Fruit fly (Drosophila melanogaster) whole organism, embryonic: ENCODE measurements around the gene CG43347.

Experiments
- Awh ChIP-seq: fragments of 200-800 bp; sonication (Bioruptor generic); IDR thresholded peaks from 2 replicates; pipeline ENCODE4, ENCODE4 v1.3.6; 2022; ENCODE audit warnings: missing biosample characterization, missing genetic modification characterization
- CG10462 ChIP-seq: fragments of 200-800 bp; sonication (Bioruptor generic); optimal IDR thresholded peaks from 2 replicates; lab custom pipeline; 2016; ENCODE audit warnings: missing biosample characterization, missing genetic modification characterization
- CG12104 ChIP-seq: fragments of 200-800 bp; sonication (Bioruptor generic); optimal IDR thresholded peaks from 3 replicates; lab custom pipeline; 2016; ENCODE audit warnings: missing biosample characterization, missing genetic modification characterization
- CG1233 ChIP-seq: fragments of 200-800 bp; sonication (Bioruptor generic); optimal IDR thresholded peaks from 4 replicates; lab custom pipeline; 2018; ENCODE audit warnings: missing biosample characterization, mild to moderate bottlenecking, missing genetic modification characterization
- CG13296 ChIP-seq: fragments of 200-800 bp; sonication (Bioruptor generic); optimal IDR thresholded peaks from 3 replicates; lab custom pipeline; 2018; ENCODE audit warnings: missing biosample characterization, mild to moderate bottlenecking, missing genetic modification characterization
- CG13424 ChIP-seq: fragments of 200-800 bp; sonication (Bioruptor generic); optimal IDR thresholded peaks from 2 replicates; lab custom pipeline; 2019; ENCODE audit warnings: missing biosample characterization, mild to moderate bottlenecking, missing genetic modification characterization, moderate library complexity
- CG14710 ChIP-seq: fragments of 200-800 bp; sonication (Bioruptor generic); optimal IDR thresholded peaks from 3 replicates; lab custom pipeline; 2019; ENCODE audit warnings: missing biosample characterization, mild to moderate bottlenecking, missing genetic modification characterization, moderate library complexity
- CG14965 ChIP-seq: fragments of 200-800 bp; sonication (Bioruptor generic); optimal IDR thresholded peaks from 2 replicates; lab custom pipeline; 2016; ENCODE audit warnings: missing biosample characterization, missing genetic modification characterization, borderline replicate concordance
- CG1602 ChIP-seq: fragments of 200-800 bp; sonication (Bioruptor generic); optimal IDR thresholded peaks from 3 replicates; lab custom pipeline; 2016; ENCODE audit warnings: missing biosample characterization, missing genetic modification characterization
- CG18262 ChIP-seq: fragments of 200-800 bp; optimal IDR thresholded peaks from 3 replicates; lab custom pipeline; 2019; ENCODE audit warnings: missing biosample characterization, mild to moderate bottlenecking, missing genetic modification characterization, moderate library complexity
- CG18599 ChIP-seq: fragments of 200-800 bp; sonication (Bioruptor generic); optimal IDR thresholded peaks from 3 replicates; lab custom pipeline; 2017; ENCODE audit warnings: missing biosample characterization, missing genetic modification characterization, mild to moderate bottlenecking, moderate library complexity, missing genetic modification reagents
- CG2875 ChIP-seq: fragments of 200-800 bp; sonication (Bioruptor generic); optimal IDR thresholded peaks from 2 replicates; lab custom pipeline; 2017; ENCODE audit warnings: missing biosample characterization, mild to moderate bottlenecking, missing genetic modification characterization, missing genetic modification reagents
- CG32772 ChIP-seq: fragments of 200-800 bp; sonication (Bioruptor generic); IDR thresholded peaks from 2 replicates; pipeline ENCODE4 v1.3.6; 2022; ENCODE audit warnings: missing biosample characterization, missing genetic modification characterization
- CG3726 ChIP-seq: fragments of 200-800 bp; sonication (Bioruptor generic); IDR thresholded peaks from 3 replicates; pipeline ENCODE4, ENCODE4 v1.3.6; 2022; ENCODE audit warnings: missing biosample characterization, missing genetic modification characterization
- CG7839 ChIP-seq: fragments of 200-800 bp; sonication (Bioruptor generic); optimal IDR thresholded peaks from 3 replicates; lab custom pipeline; 2018; ENCODE audit warnings: missing biosample characterization, mild to moderate bottlenecking, missing genetic modification characterization, moderate library complexity
- CG8089 ChIP-seq: fragments of 200-800 bp; sonication (Bioruptor generic); optimal IDR thresholded peaks from 3 replicates; lab custom pipeline; 2016; ENCODE audit warnings: missing biosample characterization, missing genetic modification characterization
- CTCF ChIP-seq: fragments of 200-800 bp; sonication (Bioruptor generic); optimal IDR thresholded peaks from 2 replicates; lab custom pipeline; 2017; ENCODE audit warnings: missing biosample characterization, mild to moderate bottlenecking, missing genetic modification characterization, moderate library complexity
- Camta ChIP-seq: fragments of 200-800 bp; sonication (Bioruptor generic); optimal IDR thresholded peaks from 2 replicates; lab custom pipeline; 2016; ENCODE audit warnings: missing biosample characterization, missing genetic modification characterization
- D ChIP-seq, 2 experiments: fragments of 200-800 bp in 1 of 2; fragments of >200 bp in 1 of 2; sonication (Bioruptor generic) in 1 of 2; optimal IDR thresholded peaks; 2 replicates in 1 of 2; 3 replicates in 1 of 2; lab custom pipeline; 2017; ENCODE audit warnings: mild to moderate bottlenecking in 1 of 2, missing biosample characterization in 1 of 2, missing genetic modification characterization in 1 of 2, missing genetic modification reagents in 1 of 2
- D19A ChIP-seq: fragments of 200-800 bp; optimal IDR thresholded peaks from 3 replicates; lab custom pipeline; 2019; ENCODE audit warnings: missing biosample characterization, mild to moderate bottlenecking, missing genetic modification characterization, moderate library complexity
- Dfd ChIP-seq, 2 experiments: fragments of >200 bp; optimal IDR thresholded peaks; 2 replicates each; lab custom pipeline; 2017; ENCODE audit warnings: missing biosample characterization in 2 of 2, missing genetic modification characterization in 2 of 2
- Dip2 ChIP-seq: fragments of 200-800 bp; sonication (Bioruptor generic); IDR thresholded peaks from 2 replicates; pipeline ENCODE4 v1.3.6; 2022; ENCODE audit warnings: missing biosample characterization, missing genetic modification characterization
- Dip3 ChIP-seq: fragments of 200-800 bp; sonication (Bioruptor generic); optimal IDR thresholded peaks from 3 replicates; lab custom pipeline; 2016; ENCODE audit warnings: missing biosample characterization, missing genetic modification characterization
- E2f2 ChIP-seq: fragments of 200-800 bp; sonication (Bioruptor generic); IDR thresholded peaks from 2 replicates; pipeline ENCODE4 v1.3.6; 2022; ENCODE audit warnings: missing biosample characterization, missing genetic modification characterization
- Ets97D ChIP-seq: fragments of 200-800 bp; sonication (Bioruptor generic); optimal IDR thresholded peaks from 3 replicates; lab custom pipeline; 2016; ENCODE audit warnings: missing biosample characterization, missing genetic modification characterization
- Fer1 ChIP-seq: fragments of 200-800 bp; sonication (Bioruptor generic); optimal IDR thresholded peaks from 2 replicates; lab custom pipeline; 2017; ENCODE audit warnings: missing biosample characterization, mild to moderate bottlenecking, missing genetic modification characterization
- Fer3 ChIP-seq: fragments of 200-800 bp; sonication (Bioruptor generic); optimal IDR thresholded peaks from 2 replicates; lab custom pipeline; 2018; ENCODE audit warnings: missing biosample characterization, mild to moderate bottlenecking, missing genetic modification characterization, moderate library complexity
- Hr51 ChIP-seq, 2 experiments: fragments of 200-800 bp; sonication (Bioruptor generic); optimal IDR thresholded peaks; 2 replicates in 1 of 2; 3 replicates in 1 of 2; lab custom pipeline; 2016 to 2018; ENCODE audit warnings: missing biosample characterization in 2 of 2, missing genetic modification characterization in 2 of 2, mild to moderate bottlenecking in 1 of 2, moderate library complexity in 1 of 2
- Lhr ChIP-seq: fragments of 200-800 bp; sonication (Bioruptor generic); optimal IDR thresholded peaks from 3 replicates; lab custom pipeline; 2017; ENCODE audit warnings: mild to moderate bottlenecking, missing biosample characterization, missing genetic modification reagents, missing genetic modification characterization
- MESR4 ChIP-seq: fragments of 200-800 bp; sonication (Bioruptor generic); optimal IDR thresholded peaks from 2 replicates; lab custom pipeline; 2018; ENCODE audit warnings: missing biosample characterization, mild to moderate bottlenecking, missing genetic modification characterization, moderate library complexity
- Med ChIP-seq: fragments of 200-800 bp; sonication (Bioruptor generic); peaks from one replicate; lab custom pipeline; 2016; ENCODE audit warnings: missing biosample characterization, missing genetic modification characterization, mild to moderate bottlenecking, inconsistent platforms, moderate library complexity
- NK7.1 ChIP-seq: fragments of 200-800 bp; sonication (Bioruptor generic); optimal IDR thresholded peaks from 3 replicates; lab custom pipeline; 2016; ENCODE audit warnings: missing biosample characterization, missing genetic modification characterization
- Nf-YA ChIP-seq: fragments of 200-800 bp; sonication (Bioruptor generic); IDR thresholded peaks from 2 replicates; pipeline ENCODE4 v1.3.6; 2022; ENCODE audit warnings: missing biosample characterization, missing genetic modification characterization
- Opbp ChIP-seq: fragments of 200-800 bp; sonication (Bioruptor generic); IDR thresholded peaks from 3 replicates; pipeline ENCODE4 v1.3.6; 2022; ENCODE audit warnings: missing biosample characterization, missing genetic modification characterization; ENCODE audit not compliant: partially characterized antibody
- PHDP ChIP-seq: fragments of 200-800 bp; sonication (Bioruptor generic); optimal IDR thresholded peaks from 3 replicates; lab custom pipeline; 2018; ENCODE audit warnings: missing biosample characterization, mild to moderate bottlenecking, missing genetic modification characterization, moderate library complexity
- az2 ChIP-seq: fragments of 200-800 bp; sonication (Bioruptor generic); optimal IDR thresholded peaks from 3 replicates; lab custom pipeline; 2016; ENCODE audit warnings: missing biosample characterization, missing genetic modification characterization
- cad ChIP-seq: fragments of >200 bp; optimal IDR thresholded peaks from 2 replicates; lab custom pipeline; 2017; ENCODE audit warnings: missing biosample characterization, missing genetic modification characterization
- corto ChIP-seq: fragments of 200-800 bp; sonication (Bioruptor generic); optimal IDR thresholded peaks from 2 replicates; lab custom pipeline; 2016; ENCODE audit warnings: missing biosample characterization, mild to moderate bottlenecking, missing genetic modification characterization, moderate library complexity
- dmrt99B ChIP-seq: fragments of 200-800 bp; sonication (Bioruptor generic); optimal IDR thresholded peaks from 2 replicates; lab custom pipeline; 2018; ENCODE audit warnings: missing biosample characterization, mild to moderate bottlenecking, missing genetic modification characterization, moderate library complexity
- fu2 ChIP-seq: fragments of 200-800 bp; sonication (Bioruptor generic); optimal IDR thresholded peaks from 2 replicates; lab custom pipeline; 2016; ENCODE audit warnings: missing biosample characterization, missing genetic modification characterization
- gem ChIP-seq: fragments of 200-800 bp; sonication (Bioruptor generic); optimal IDR thresholded peaks from 2 replicates; lab custom pipeline; 2019; ENCODE audit warnings: missing biosample characterization, mild to moderate bottlenecking, missing genetic modification characterization, moderate library complexity
- gsb ChIP-seq: fragments of 200-800 bp; sonication (Bioruptor generic); IDR thresholded peaks from 2 replicates; pipeline ENCODE4 v1.3.6; 2022; ENCODE audit warnings: missing biosample characterization, missing genetic modification characterization
- lab ChIP-seq: fragments of 200-800 bp; sonication (Bioruptor generic); optimal IDR thresholded peaks from 3 replicates; lab custom pipeline; 2017; ENCODE audit warnings: missing biosample characterization, missing genetic modification characterization, mild to moderate bottlenecking, moderate library complexity, missing genetic modification reagents
- lbe ChIP-seq: fragments of 200-800 bp; sonication (Bioruptor generic); optimal IDR thresholded peaks from 2 replicates; lab custom pipeline; 2016; ENCODE audit warnings: missing biosample characterization, mild to moderate bottlenecking, missing genetic modification characterization
- mld ChIP-seq: fragments of 200-800 bp; sonication (Bioruptor generic); IDR thresholded peaks from 3 replicates; pipeline ENCODE4 v1.3.6; 2022; ENCODE audit warnings: missing biosample characterization, missing genetic modification characterization; ENCODE audit not compliant: partially characterized antibody
- nerfin-2 ChIP-seq: fragments of 200-800 bp; sonication (Bioruptor generic); IDR thresholded peaks from 2 replicates; pipeline ENCODE4 v1.3.6; 2022; ENCODE audit warnings: missing biosample characterization, missing genetic modification characterization; ENCODE audit not compliant: partially characterized antibody
- otp ChIP-seq: fragments of 200-800 bp; sonication (Bioruptor generic); IDR thresholded peaks from 3 replicates; pipeline ENCODE4, ENCODE4 v1.3.6; 2022; ENCODE audit warnings: missing biosample characterization, missing genetic modification characterization
- scrt ChIP-seq: fragments of 200-800 bp; sonication (Bioruptor generic); optimal IDR thresholded peaks from 2 replicates; lab custom pipeline; 2018; ENCODE audit warnings: missing biosample characterization, mild to moderate bottlenecking, missing genetic modification characterization, moderate library complexity
- slou ChIP-seq: fragments of 200-800 bp; sonication (Bioruptor generic); optimal IDR thresholded peaks from 3 replicates; lab custom pipeline; 2016; ENCODE audit warnings: missing biosample characterization, missing genetic modification characterization
- wor ChIP-seq: fragments of 200-800 bp; sonication (Bioruptor generic); IDR thresholded peaks from 2 replicates; pipeline ENCODE4 v1.3.6; 2022; ENCODE audit warnings: missing biosample characterization, missing genetic modification characterization

Gene CG43347

dm6 chrX:10582064-10582463 lies 37.9 kb downstream of the CG43347 start (continued):
- TF ChIP-seq fu2 (no peak), nerfin-2 (no peak), Camta (peak; percentile 34), CG13296 (GFP tag; lab: Kevin White, UChicago) (peak; percentile 27), CG3726 (no peak), CG1233 (GFP tag; lab: Kevin White, UChicago) (peak; percentile 65), Med (peak; percentile 65), Lhr (GFP tag; lab: Kevin White, UChicago) (peak; percentile 12), az2 (no peak), scrt (GFP tag; lab: Kevin White, UChicago) (peak; percentile 16), Fer3 (no peak), Fer1 (GFP tag; lab: Kevin White, UChicago) (peak; percentile 19), CG13424 (tag; lab: Kevin White, UChicago) (peak; percentile 23), CG18262 (no peak), D19A (no peak), CG1602 (no peak), slou (GFP tag; lab: Kevin White, UChicago) (no peak), PHDP (peak; percentile 64), lbe (GFP tag; lab: Kevin White, UChicago) (no peak), Ets97D (GFP tag; lab: Kevin White, UChicago) (no peak), dmrt99B (tag; lab: Kevin White, UChicago) (peak; percentile 14), Dip2 (GFP tag; lab: Robert Waterston, UW) (no peak), Awh (GFP tag; lab: Robert Waterston, UW) (no peak), CG12104 (GFP tag; lab: Kevin White, UChicago) (no peak), E2f2 (no peak), D (optimal IDR thresholded peaks at IDR 0.05; lab: Kevin White, UChicago) (no peak), D (GFP tag; optimal IDR thresholded peaks at IDR 0.05; lab: Kevin White, UChicago) (peak; percentile 36), Dip3 (no peak), CG2875 (peak; percentile 63), cad (GFP tag; lab: Kevin White, UChicago) (no peak), gem (tag; lab: Kevin White, UChicago) (peak; percentile 56), Opbp (GFP tag; lab: Robert Waterston, UW) (no peak), CG32772 (GFP tag; lab: Robert Waterston, UW) (no peak), Dfd (GFP tag; optimal IDR thresholded peaks at IDR 0.05; lab: Kevin White, UChicago) (no peak), otp (0 out of 3 replicates have a peak, but pooled peaks have one; percentile 21), CG14710 (tag; lab: Kevin White, UChicago) (peak; percentile 19), Nf-YA (GFP tag; lab: Robert Waterston, UW) (no peak), NK7.1 (GFP tag; lab: Kevin White, UChicago) (no peak), CG8089 (GFP tag; lab: Kevin White, UChicago) (no peak), lab (GFP tag; lab: Kevin White, UChicago) (peak; percentile 59), wor (GFP tag; lab: Robert Waterston, UW) (0 out of 2 replicates have a peak, but pooled peaks have one; percentile 11), CG7839 (tag; lab: Kevin White, UChicago) (peak; percentile 10), CTCF (GFP tag; lab: Kevin White, UChicago) (no peak), corto (GFP tag; lab: Kevin White, UChicago) (no peak), MESR4 (GFP tag; lab: Kevin White, UChicago) (no peak), CG14965 (peak; percentile 2), CG18599 (peak; percentile 47), CG10462 (GFP tag; lab: Kevin White, UChicago) (no peak), Hr51 (GFP tag; optimal IDR thresholded peaks at IDR 0.05; lab: Kevin White, UChicago) (no peak), gsb (GFP tag; lab: Robert Waterston, UW) (no peak), mld (no peak)
